Worm (Caenorhabditis elegans) whole organism, L4 larva: ENCODE data around the gene toh-1.
A peak's percentile ranks its signal among the peaks of the same experiment; 100 is the strongest.

Experiments
- F44E2.7 ChIP-seq: fragments of 200-800 bp; sonication (Bioruptor generic); IDR thresholded peaks from 2 replicates; pipeline ENCODE4 v2.1.2; 2022; ENCODE audit warnings: missing genetic modification characterization, missing compliant biosample characterization
- F49E8.2 ChIP-seq: sonication (generic microtip); optimal IDR thresholded peaks from 2 replicates; lab custom pipeline; 2016; ENCODE audit warnings: missing compliant biosample characterization, mild to moderate bottlenecking, missing genetic modification characterization, borderline replicate concordance
- T26A8.4 ChIP-seq: fragments of 200-800 bp; sonication (Bioruptor generic); IDR thresholded peaks from 2 replicates; pipeline ENCODE4 v1.3.6; 2022; ENCODE audit warnings: missing genetic modification characterization, missing compliant biosample characterization
- Y5F2A.4 ChIP-seq: fragments of 200-800 bp; sonication (Bioruptor generic); optimal IDR thresholded peaks from 2 replicates; lab custom pipeline; 2018; ENCODE audit warnings: mild to moderate bottlenecking, missing genetic modification characterization, missing compliant biosample characterization
- aha-1 ChIP-seq: fragments of 150-350 bp; peaks from one replicate; lab custom pipeline; 2014; ENCODE audit warnings: missing biosample characterization, missing genetic modification characterization
- aly-2 ChIP-seq: sonication (generic microtip); optimal IDR thresholded peaks from 2 replicates; lab custom pipeline; 2018; ENCODE audit warnings: missing biosample characterization, missing genetic modification characterization
- ceh-82 ChIP-seq: sonication (generic microtip); optimal IDR thresholded peaks from 2 replicates; lab custom pipeline; 2017; ENCODE audit warnings: missing biosample characterization, missing genetic modification characterization
- ces-1 ChIP-seq: fragments of 150-350 bp; sonication (generic microtip); optimal IDR thresholded peaks from 4 replicates; lab custom pipeline; 2014; ENCODE audit warnings: missing biosample characterization, missing genetic modification reagents, missing genetic modification characterization
- dmd-8 ChIP-seq: fragments of 200-800 bp; sonication (Bioruptor generic); IDR thresholded peaks from 2 replicates; pipeline ENCODE4 v1.3.6; 2022; ENCODE audit warnings: missing genetic modification characterization, missing compliant biosample characterization
- gei-8 ChIP-seq: fragments of 200-800 bp; sonication (Bioruptor generic); optimal IDR thresholded peaks from 2 replicates; lab custom pipeline; 2018; ENCODE audit warnings: mild to moderate bottlenecking, missing genetic modification characterization, missing compliant biosample characterization
- hif-1 ChIP-seq, 2 experiments: sonication (generic microtip); optimal IDR thresholded peaks; 2 replicates each; lab custom pipeline; 2016 to 2017; ENCODE audit warnings: missing compliant biosample characterization in 2 of 2, missing genetic modification characterization in 2 of 2, missing genetic modification reagents in 2 of 2, missing genotype in 2 of 2, mild to moderate bottlenecking in 1 of 2
- hlh-11 ChIP-seq: fragments of 200-800 bp; sonication (Bioruptor generic); optimal IDR thresholded peaks from 2 replicates; lab custom pipeline; 2018; ENCODE audit warnings: mild to moderate bottlenecking, missing genetic modification characterization, missing compliant biosample characterization
- hlh-30 ChIP-seq: sonication (generic microtip); optimal IDR thresholded peaks from 2 replicates; lab custom pipeline; 2017; ENCODE audit warnings: antibody characterized with exemption, mild to moderate bottlenecking, missing genetic modification characterization, missing compliant biosample characterization; ENCODE audit not compliant: insufficient read depth
- hmg-1.1 ChIP-seq: fragments of 200-800 bp; sonication (Bioruptor generic); IDR thresholded peaks from 2 replicates; pipeline ENCODE4 v1.3.6; 2022; ENCODE audit warnings: missing genetic modification reagents, missing genetic modification characterization, missing compliant biosample characterization
- lin-29 ChIP-seq: fragments of 200-800 bp; sonication (Bioruptor generic); IDR thresholded peaks from 2 replicates; pipeline ENCODE4 v1.3.6; 2022; ENCODE audit warnings: missing genetic modification reagents, missing genetic modification characterization, missing compliant biosample characterization
- lin-38 ChIP-seq: fragments of 200-800 bp; sonication (Bioruptor generic); IDR thresholded peaks from 2 replicates; pipeline ENCODE4 v1.3.6; 2022; ENCODE audit warnings: missing genetic modification reagents, missing genetic modification characterization, missing compliant biosample characterization
- lsy-2 ChIP-seq, 2 experiments: fragments of 150-350 bp in 1 of 2; sonication (generic microtip) in 1 of 2; optimal IDR thresholded peaks; 2 replicates each; lab custom pipeline; 2014 to 2017; ENCODE audit warnings: missing biosample characterization in 2 of 2, missing genetic modification characterization in 2 of 2
- mdl-1 ChIP-seq, 2 experiments: fragments of 150-350 bp in 1 of 2; sonication (generic microtip) in 1 of 2; optimal IDR thresholded peaks; 2 replicates each; lab custom pipeline; 2014 to 2017; ENCODE audit warnings: missing biosample characterization in 2 of 2, missing genetic modification characterization in 2 of 2
- mdt-29 ChIP-seq: fragments of 200-800 bp; sonication (Bioruptor generic); IDR thresholded peaks from 2 replicates; pipeline ENCODE4 v1.3.6; 2022; ENCODE audit warnings: missing genetic modification reagents, missing genetic modification characterization, missing compliant biosample characterization
- mep-1 ChIP-seq: fragments of 150-350 bp; sonication (generic microtip); optimal IDR thresholded peaks from 3 replicates; lab custom pipeline; 2014; ENCODE audit warnings: missing biosample characterization, missing genetic modification characterization
- mes-2 ChIP-seq: sonication (generic microtip); optimal IDR thresholded peaks from 2 replicates; lab custom pipeline; 2016; ENCODE audit warnings: missing genotype, mild to moderate bottlenecking, missing genetic modification characterization, missing compliant biosample characterization; ENCODE audit not compliant: poor library complexity, severe bottlenecking
- nhr-102 ChIP-seq: sonication (generic microtip); optimal IDR thresholded peaks from 2 replicates; lab custom pipeline; 2016; ENCODE audit warnings: mild to moderate bottlenecking, missing genetic modification characterization, moderate library complexity, missing compliant biosample characterization
- nhr-11 ChIP-seq: fragments of 150-350 bp; optimal IDR thresholded peaks from 2 replicates; lab custom pipeline; 2014; ENCODE audit warnings: missing biosample characterization, missing genetic modification characterization
- nhr-237 ChIP-seq: sonication (generic microtip); optimal IDR thresholded peaks from 2 replicates; lab custom pipeline; 2017; ENCODE audit warnings: missing biosample characterization, missing genetic modification characterization
- nhr-25 ChIP-seq: sonication (generic microtip); optimal IDR thresholded peaks from 2 replicates; lab custom pipeline; 2017; ENCODE audit warnings: missing genetic modification characterization, mild to moderate bottlenecking, missing compliant biosample characterization, antibody characterized with exemption, moderate library complexity, borderline replicate concordance; ENCODE audit not compliant: insufficient read depth
- nhr-28 ChIP-seq: fragments of 150-350 bp; optimal IDR thresholded peaks from 2 replicates; lab custom pipeline; 2014; ENCODE audit warnings: missing biosample characterization, missing genetic modification characterization
- nhr-41 ChIP-seq: fragments of 200-800 bp; sonication (Bioruptor generic); IDR thresholded peaks from 2 replicates; pipeline ENCODE4 v1.3.6; 2022; ENCODE audit warnings: missing genetic modification reagents, missing genetic modification characterization, missing compliant biosample characterization
- nhr-48 ChIP-seq: sonication (generic microtip); optimal IDR thresholded peaks from 2 replicates; lab custom pipeline; 2016; ENCODE audit warnings: mild to moderate bottlenecking, missing genetic modification characterization, missing compliant biosample characterization
- nhr-77 ChIP-seq: fragments of 150-350 bp; optimal IDR thresholded peaks from 2 replicates; lab custom pipeline; 2014; ENCODE audit warnings: missing biosample characterization, missing genetic modification characterization
- php-3 ChIP-seq: fragments of 200-800 bp; sonication (Bioruptor generic); IDR thresholded peaks from 2 replicates; pipeline ENCODE4 v1.3.6; 2022; ENCODE audit warnings: missing genetic modification reagents, missing genetic modification characterization, missing compliant biosample characterization
- pqm-1 ChIP-seq: sonication (generic microtip); optimal IDR thresholded peaks from 2 replicates; lab custom pipeline; 2017; ENCODE audit warnings: missing biosample characterization, missing genetic modification characterization
- saeg-2 ChIP-seq: fragments of 200-800 bp; sonication (Bioruptor generic); IDR thresholded peaks from 2 replicates; pipeline ENCODE4 v1.3.6; 2022; ENCODE audit warnings: missing genetic modification reagents, missing genetic modification characterization, missing compliant biosample characterization
- sdz-12 ChIP-seq: fragments of 200-800 bp; sonication (Bioruptor generic); optimal IDR thresholded peaks from 2 replicates; lab custom pipeline; 2018; ENCODE audit warnings: mild to moderate bottlenecking, missing genetic modification characterization, missing compliant biosample characterization
- skn-1 ChIP-seq: fragments of 150-350 bp; optimal IDR thresholded peaks from 2 replicates; lab custom pipeline; 2014; ENCODE audit warnings: missing biosample characterization, missing genetic modification characterization
- spr-1 ChIP-seq: sonication (generic microtip); optimal IDR thresholded peaks from 2 replicates; lab custom pipeline; 2016; ENCODE audit warnings: mild to moderate bottlenecking, missing genetic modification characterization, missing compliant biosample characterization
- unc-62 ChIP-seq, 3 experiments: fragments of 150-350 bp in 1 of 3; sonication (generic microtip); optimal IDR thresholded peaks in 2 of 3; peaks in 1 of 3; 1 replicate in 1 of 3; 2 replicates in 2 of 3; lab custom pipeline; 2014 to 2017; ENCODE audit warnings: missing biosample characterization in 3 of 3, missing genetic modification characterization in 3 of 3, missing genetic modification reagents in 3 of 3, missing genotype in 1 of 3
- zfp-3 ChIP-seq: fragments of 200-800 bp; sonication (Bioruptor generic); conservative IDR thresholded peaks from 2 replicates; pipeline ENCODE4 v1.3.6; 2022; ENCODE audit warnings: missing genetic modification reagents, missing genetic modification characterization, missing compliant biosample characterization

Gene toh-1

ce11 chrIII:3820134-3820533 lies 11.3 kb upstream of the toh-1 start (continued):
- TF ChIP-seq hif-1 (tag; optimal IDR thresholded peaks at IDR 0.05; lab: Kevin White, UChicago) (peak in 1 of 2 experiments; percentile 51), nhr-11 (tag; lab: Kevin White, UChicago) (peak; percentile 23), ceh-82 (no peak), nhr-41 (peak; percentile 50; the same call in 1 of the 2 replicates), mdl-1 (tag; optimal IDR thresholded peaks at IDR 0.05; lab: Kevin White, UChicago) (peak; percentile 43 to 86)

- TF ChIP-seq lin-29 (GFP tag; lab: Robert Waterston, UW) (no peak), T26A8.4 (GFP tag; lab: Robert Waterston, UW) (no peak)
Measured at ce11 chrIII:3819579-3819978, 10.7 kb upstream of the toh-1 start, which contains the start of gene dpy-27. dpy-27 (minus strand) TSS chrIII:3819679.

- TF ChIP-seq nhr-237 (no peak), unc-62 (GFP tag; optimal IDR thresholded peaks at IDR 0.05 in 1 of 2; lab: Kevin White, UChicago) (peak in 1 of 2 experiments; percentile 94), unc-62 (tag; optimal IDR thresholded peaks at IDR 0.05; lab: Kevin White, UChicago) (no peak), lin-29 (GFP tag; lab: Robert Waterston, UW) (no peak), sdz-12 (GFP tag; lab: Kevin White, UChicago) (no peak), lin-38 (GFP tag; lab: Robert Waterston, UW) (no peak)
Measured at ce11 chrIII:3814421-3814820, 5.6 kb upstream of the toh-1 start.

- no peak for TF ChIP-seq nhr-77 (tag; lab: Kevin White, UChicago)
- peak; percentile 69 for TF ChIP-seq aha-1 (tag; lab: Kevin White, UChicago)
- peak; percentile 53 for TF ChIP-seq hlh-30 (tag; lab: Kevin White, UChicago)
- peak; percentile 20 for TF ChIP-seq nhr-28 (tag; lab: Kevin White, UChicago)
- peak; percentile 69 for TF ChIP-seq nhr-25 (tag; lab: Kevin White, UChicago)
- TF ChIP-seq hif-1 (tag; optimal IDR thresholded peaks at IDR 0.05; lab: Kevin White, UChicago): no peak
- peak; percentile 11 for TF ChIP-seq mes-2 (tag; lab: Kevin White, UChicago)
- no peak for TF ChIP-seq php-3 (GFP tag; lab: Robert Waterston, UW)
- no peak for TF ChIP-seq F44E2.7
- no peak for TF ChIP-seq nhr-102 (tag; lab: Kevin White, UChicago)
- no peak for TF ChIP-seq nhr-48 (tag; lab: Kevin White, UChicago)
Measured at ce11 chrIII:3812369-3812993, 3.7 kb upstream of the toh-1 start.

ce11 chrIII:3811375-3811924 lies 2.6 kb upstream of the toh-1 start:
- TF ChIP-seq lin-29 (GFP tag; lab: Robert Waterston, UW) (no peak), aly-2 (tag; lab: Kevin White, UChicago) (no peak), skn-1 (tag; lab: Kevin White, UChicago) (no peak), pqm-1 (no peak), F49E8.2 (tag; lab: Kevin White, UChicago) (no peak), spr-1 (tag; lab: Kevin White, UChicago) (no peak), unc-62 (GFP tag; optimal IDR thresholded peaks at IDR 0.05 in 1 of 2; lab: Kevin White, UChicago) (peak in 1 of 2 experiments; percentile 99), unc-62 (tag; optimal IDR thresholded peaks at IDR 0.05; lab: Kevin White, UChicago) (no peak), Y5F2A.4 (GFP tag; lab: Kevin White, UChicago) (no peak), lsy-2 (tag; optimal IDR thresholded peaks at IDR 0.05; lab: Kevin White, UChicago) (peak in 1 of 2 experiments; percentile 38), hmg-1.1 (GFP tag; lab: Robert Waterston, UW) (0 out of 2 replicates have a peak, but pooled peaks have one; percentile 35), aha-1 (tag; lab: Kevin White, UChicago) (peak; percentile 46), sdz-12 (GFP tag; lab: Kevin White, UChicago) (no peak), gei-8 (GFP tag; lab: Kevin White, UChicago) (no peak), ces-1 (GFP tag; lab: Kevin White, UChicago) (no peak), mdt-29 (GFP tag; lab: Robert Waterston, UW) (no peak), dmd-8 (GFP tag; lab: Robert Waterston, UW) (no peak), zfp-3 (GFP tag; lab: Robert Waterston, UW) (0 out of 2 replicates have a peak, but pooled peaks have one; percentile 16), mep-1 (tag; lab: Kevin White, UChicago) (peak; percentile 26), nhr-28 (tag; lab: Kevin White, UChicago) (peak; percentile 59), nhr-25 (tag; lab: Kevin White, UChicago) (peak; percentile 22), saeg-2 (GFP tag; lab: Robert Waterston, UW) (no peak), hlh-11 (tag; lab: Kevin White, UChicago) (peak; percentile 1)
- TF ChIP-seq, all 104 proteins: peak for 9
